Worm (Caenorhabditis elegans): ENCODE results near the gene perm-2.

perm-2 gene

ce11 chrIV:1136658-1137057, 10.1 kb downstream of the perm-2 start, which contains the start of gene C44B12.6:
TSS of gene C44B12.6 (minus strand) at chrIV:1136758.
- TF ChIP-seq ets-5 (GFP tag; IDR thresholded peaks at IDR 0.05) (no peak), unc-130 (tag; optimal IDR thresholded peaks at IDR 0.05) (no peak), nhr-84 (tag; optimal IDR thresholded peaks at IDR 0.05) (no peak), hlh-4 (tag; optimal IDR thresholded peaks at IDR 0.05) (no peak), hlh-17 (GFP tag; optimal IDR thresholded peaks at IDR 0.05; ENCODE audit: borderline replicate concordance) (no peak), mdl-1 (tag; optimal IDR thresholded peaks at IDR 0.05) (no peak), F16B12.6 (tag; optimal IDR thresholded peaks at IDR 0.05) (no peak), snu-23 (GFP tag; optimal IDR thresholded peaks at IDR 0.05) (no peak), C04F5.9 (tag; optimal IDR thresholded peaks at IDR 0.05) (no peak), sup-37 (GFP tag; optimal IDR thresholded peaks at IDR 0.05) (no peak), ama-1 (optimal IDR thresholded peaks at IDR 0.05) (no peak), snpc-4 (tag; optimal IDR thresholded peaks at IDR 0.05) (no peak), lin-35 (GFP tag; optimal IDR thresholded peaks at IDR 0.05) (no peak)

ce11 chrIV:1147594-1147993, 21.0 kb downstream of the perm-2 start:
- TF ChIP-seq sox-4 (tag; optimal IDR thresholded peaks at IDR 0.05) (no peak), dpl-1 (GFP tag; optimal IDR thresholded peaks at IDR 0.05) (no peak), zip-4 (GFP tag; optimal IDR thresholded peaks at IDR 0.05) (no peak), efl-1 (optimal IDR thresholded peaks at IDR 0.05) (no peak), efl-1 (GFP tag; optimal IDR thresholded peaks at IDR 0.05 in 1 of 2) (peak in 1 of 2 experiments; percentile 69), lir-3 (tag; optimal IDR thresholded peaks at IDR 0.05; ENCODE audit: poor library complexity) (no peak), lin-39 (tag; optimal IDR thresholded peaks at IDR 0.05) (no peak), vab-15 (tag; optimal IDR thresholded peaks at IDR 0.05) (no peak), nhr-20 (tag; optimal IDR thresholded peaks at IDR 0.05) (no peak), fos-1 (tag; optimal IDR thresholded peaks at IDR 0.05) (no peak), lin-35 (GFP tag; optimal IDR thresholded peaks at IDR 0.05) (no peak), nhr-85 (tag) (peak; percentile 11), nhr-77 (tag; optimal IDR thresholded peaks at IDR 0.05) (no peak), nhr-71 (tag; optimal IDR thresholded peaks at IDR 0.05) (no peak), tlp-1 (tag; optimal IDR thresholded peaks at IDR 0.05) (peak; percentile 57), pqm-1 (tag; optimal IDR thresholded peaks at IDR 0.05) (no peak), lin-15B (tag; optimal IDR thresholded peaks at IDR 0.05) (no peak), sptf-1 (tag; optimal IDR thresholded peaks at IDR 0.05) (no peak), egl-27 (tag; optimal IDR thresholded peaks at IDR 0.05) (no peak), fkh-4 (tag; optimal IDR thresholded peaks at IDR 0.05; ENCODE audit: borderline replicate concordance) (no peak), elt-2 (tag; optimal IDR thresholded peaks at IDR 0.05) (peak; percentile 84), efl-3 (GFP tag; optimal IDR thresholded peaks at IDR 0.05) (no peak), nhr-28 (tag; optimal IDR thresholded peaks at IDR 0.05) (no peak), ceh-8 (GFP tag; optimal IDR thresholded peaks at IDR 0.05) (no peak), zag-1 (tag; optimal IDR thresholded peaks at IDR 0.05) (no peak), hpl-2 (GFP tag; optimal IDR thresholded peaks at IDR 0.05) (no peak), mab-9 (GFP tag; IDR thresholded peaks at IDR 0.05) (no peak), nhr-237 (tag; optimal IDR thresholded peaks at IDR 0.05) (no peak)

- TF ChIP-seq nhr-77 (tag; optimal IDR thresholded peaks at IDR 0.05) (no peak), pag-3 (tag; optimal IDR thresholded peaks at IDR 0.05; ENCODE audit: borderline replicate concordance, insufficient read depth) (no peak), elt-2 (tag; optimal IDR thresholded peaks at IDR 0.05) (peak; percentile 56), ces-1 (GFP tag; optimal IDR thresholded peaks at IDR 0.05) (no peak), elt-3 (tag; optimal IDR thresholded peaks at IDR 0.05) (peak in 1 of 6 experiments; percentile 10), efl-1 (optimal IDR thresholded peaks at IDR 0.05) (no peak), efl-1 (GFP tag; optimal IDR thresholded peaks at IDR 0.05 in 1 of 2) (peak in 1 of 2 experiments; percentile 41), pqm-1 (tag; optimal IDR thresholded peaks at IDR 0.05) (peak; percentile 31), vab-15 (tag; optimal IDR thresholded peaks at IDR 0.05) (no peak), nhr-85 (tag) (peak; percentile 56)
Measured at ce11 chrIV:1148425-1149151, 22.0 kb downstream of the perm-2 start.

Measured in whole organism, L1 larva.